Worm (Caenorhabditis elegans) whole organism, mixed stage, embryonic: ENCODE data around the gene txt-1.

Experiments
- M03D4.4 ChIP-seq: sonication (generic microtip); optimal IDR thresholded peaks from 2 replicates; lab custom pipeline; 2017; ENCODE audit warnings: mild to moderate bottlenecking, missing genetic modification characterization, missing compliant biosample characterization
- bed-3 ChIP-seq: fragments of 200-800 bp; sonication (Bioruptor generic); optimal IDR thresholded peaks from 3 replicates; lab custom pipeline; 2018; ENCODE audit warnings: mild to moderate bottlenecking, missing genetic modification characterization, moderate library complexity, missing compliant biosample characterization
- blmp-1 ChIP-seq: fragments of 150-350 bp; optimal IDR thresholded peaks from 2 replicates; lab custom pipeline; 2014; ENCODE audit warnings: missing biosample characterization, missing genetic modification characterization
- ceh-39 ChIP-seq: fragments of 150-350 bp; optimal IDR thresholded peaks from 2 replicates; lab custom pipeline; 2014; ENCODE audit warnings: missing biosample characterization, missing genetic modification characterization
- ceh-43 ChIP-seq: fragments of 200-800 bp; sonication (Bioruptor generic); optimal IDR thresholded peaks from 2 replicates; lab custom pipeline; 2018; ENCODE audit warnings: mild to moderate bottlenecking, missing genetic modification characterization, moderate library complexity, missing compliant biosample characterization
- ceh-83 ChIP-seq: fragments of 200-800 bp; sonication (Bioruptor generic); optimal IDR thresholded peaks from 2 replicates; lab custom pipeline; 2018; ENCODE audit warnings: mild to moderate bottlenecking, missing genetic modification characterization, missing compliant biosample characterization
- ces-1 ChIP-seq: fragments of 150-350 bp; optimal IDR thresholded peaks from 2 replicates; lab custom pipeline; 2014; ENCODE audit warnings: missing biosample characterization, missing genetic modification reagents, missing genetic modification characterization
- cnd-1 ChIP-seq: fragments of 200-800 bp; sonication (Bioruptor generic); optimal IDR thresholded peaks from 2 replicates; lab custom pipeline; 2018; ENCODE audit warnings: mild to moderate bottlenecking, missing genetic modification characterization, missing compliant biosample characterization
- drap-1 ChIP-seq: fragments of 200-800 bp; sonication (Bioruptor generic); optimal IDR thresholded peaks from 3 replicates; lab custom pipeline; 2018; ENCODE audit warnings: mild to moderate bottlenecking, missing genetic modification characterization, missing compliant biosample characterization
- elt-1 ChIP-seq: sonication (generic microtip); optimal IDR thresholded peaks from 2 replicates; lab custom pipeline; 2017; ENCODE audit warnings: missing genetic modification characterization, mild to moderate bottlenecking, missing compliant biosample characterization, antibody characterized with exemption, moderate library complexity, borderline replicate concordance; ENCODE audit not compliant: insufficient read depth
- elt-3 ChIP-seq: fragments of 150-350 bp; optimal IDR thresholded peaks from 2 replicates; lab custom pipeline; 2014; ENCODE audit warnings: missing biosample characterization, missing genetic modification characterization
- flh-1 ChIP-seq: fragments of 200-800 bp; sonication (Bioruptor generic); optimal IDR thresholded peaks from 2 replicates; lab custom pipeline; 2018; ENCODE audit warnings: mild to moderate bottlenecking, missing genetic modification characterization, moderate library complexity, missing compliant biosample characterization
- ham-2 ChIP-seq: fragments of 200-800 bp; sonication (Bioruptor generic); optimal IDR thresholded peaks from 2 replicates; lab custom pipeline; 2018; ENCODE audit warnings: mild to moderate bottlenecking, missing genetic modification characterization, missing compliant biosample characterization
- hlh-1 ChIP-seq: fragments of 150-350 bp; optimal IDR thresholded peaks from 2 replicates; lab custom pipeline; 2014; ENCODE audit warnings: missing biosample characterization, missing genetic modification reagents, missing genetic modification characterization
- lin-13 ChIP-seq: fragments of 150-350 bp; optimal IDR thresholded peaks from 2 replicates; lab custom pipeline; 2014; ENCODE audit warnings: missing biosample characterization, missing genetic modification characterization
- lin-32 ChIP-seq: fragments of 200-800 bp; sonication (Bioruptor generic); optimal IDR thresholded peaks from 2 replicates; lab custom pipeline; 2018; ENCODE audit warnings: mild to moderate bottlenecking, missing genetic modification characterization, missing compliant biosample characterization
- lsy-2 ChIP-seq: fragments of 150-350 bp; optimal IDR thresholded peaks from 2 replicates; lab custom pipeline; 2014; ENCODE audit warnings: missing biosample characterization, missing genetic modification characterization
- mab-5 ChIP-seq: fragments of 150-350 bp; optimal IDR thresholded peaks from 2 replicates; lab custom pipeline; 2014; ENCODE audit warnings: missing biosample characterization, missing genetic modification characterization
- mep-1 ChIP-seq: fragments of 150-350 bp; optimal IDR thresholded peaks from 2 replicates; lab custom pipeline; 2017; ENCODE audit warnings: missing biosample characterization, missing genetic modification reagents, missing genetic modification characterization, inconsistent platforms
- mls-2 ChIP-seq: sonication (generic microtip); optimal IDR thresholded peaks from 2 replicates; lab custom pipeline; 2016; ENCODE audit warnings: mild to moderate bottlenecking, missing genetic modification characterization, moderate library complexity, missing compliant biosample characterization
- nhr-12 ChIP-seq: fragments of 150-350 bp; optimal IDR thresholded peaks from 2 replicates; lab custom pipeline; 2014; ENCODE audit warnings: missing biosample characterization, missing genetic modification characterization
- nhr-2 ChIP-seq: fragments of 150-350 bp; optimal IDR thresholded peaks from 2 replicates; lab custom pipeline; 2014; ENCODE audit warnings: missing biosample characterization, missing genetic modification characterization
- nhr-237 ChIP-seq: fragments of 150-350 bp; optimal IDR thresholded peaks from 2 replicates; lab custom pipeline; 2014; ENCODE audit warnings: missing biosample characterization, missing genetic modification characterization
- nhr-28 ChIP-seq: fragments of 150-350 bp; optimal IDR thresholded peaks from 2 replicates; lab custom pipeline; 2014; ENCODE audit warnings: missing biosample characterization, missing genetic modification characterization
- nhr-76 ChIP-seq: sonication (generic microtip); optimal IDR thresholded peaks from 2 replicates; lab custom pipeline; 2017; ENCODE audit warnings: missing biosample characterization, missing genetic modification characterization
- pha-4 ChIP-seq: fragments of 150-350 bp; optimal IDR thresholded peaks from 2 replicates; lab custom pipeline; 2018; ENCODE audit warnings: missing biosample characterization, missing genetic modification reagents, missing genetic modification characterization
- sem-2 ChIP-seq: fragments of 200-800 bp; sonication (Bioruptor generic); optimal IDR thresholded peaks from 2 replicates; lab custom pipeline; 2018; ENCODE audit warnings: mild to moderate bottlenecking, missing genetic modification characterization, missing compliant biosample characterization
- snpc-4 ChIP-seq: fragments of 150-350 bp; optimal IDR thresholded peaks from 2 replicates; lab custom pipeline; 2014; ENCODE audit warnings: missing biosample characterization, missing genetic modification characterization
- sptf-1 ChIP-seq: sonication (generic microtip); optimal IDR thresholded peaks from 2 replicates; lab custom pipeline; 2017; ENCODE audit warnings: mild to moderate bottlenecking, missing genetic modification characterization, moderate library complexity, missing compliant biosample characterization
- tbx-8 ChIP-seq: fragments of 200-800 bp; sonication (Bioruptor generic); optimal IDR thresholded peaks from 2 replicates; lab custom pipeline; 2018; ENCODE audit warnings: mild to moderate bottlenecking, missing genetic modification characterization, moderate library complexity, missing compliant biosample characterization
- unc-120 ChIP-seq: sonication (generic microtip); optimal IDR thresholded peaks from 2 replicates; lab custom pipeline; 2017; ENCODE audit warnings: missing genetic modification characterization, missing compliant biosample characterization; ENCODE audit not compliant: poor library complexity, severe bottlenecking
- unc-39 ChIP-seq: fragments of 150-350 bp; optimal IDR thresholded peaks from 2 replicates; lab custom pipeline; 2014; ENCODE audit warnings: missing biosample characterization, missing genetic modification characterization
- unc-62 ChIP-seq: fragments of 150-350 bp; optimal IDR thresholded peaks from 2 replicates; lab custom pipeline; 2014; ENCODE audit warnings: missing biosample characterization, missing genetic modification reagents, missing genetic modification characterization
- zip-8 ChIP-seq: fragments of 150-350 bp; optimal IDR thresholded peaks from 2 replicates; lab custom pipeline; 2014; ENCODE audit warnings: missing biosample characterization, missing genetic modification characterization
- ztf-11 ChIP-seq: fragments of 150-350 bp; optimal IDR thresholded peaks from 2 replicates; lab custom pipeline; 2014; ENCODE audit warnings: missing biosample characterization, missing genetic modification characterization

txt-1 gene

ce11 chrII:135166-135565, 29.2 kb downstream of the txt-1 start, which contains the start of gene K10B4.1:
Gene K10B4.1, plus strand, starts transcription at chrII:135466.
- TF ChIP-seq unc-120 (tag; lab: Kevin White, UChicago), result no peak
- no peak for TF ChIP-seq nhr-28 (tag; lab: Kevin White, UChicago)
- TF ChIP-seq hlh-1 (tag; lab: Kevin White, UChicago), result no peak
- no peak for TF ChIP-seq nhr-12 (tag; lab: Kevin White, UChicago)
- TF ChIP-seq unc-39 (tag; lab: Kevin White, UChicago), result no peak
- TF ChIP-seq mls-2 (tag; lab: Kevin White, UChicago), result no peak
- no peak for TF ChIP-seq nhr-2 (tag; lab: Kevin White, UChicago)

ce11 chrII:146933-147332, 40.9 kb downstream of the txt-1 start, which contains the start of gene T25D3.4:
Gene T25D3.4, plus strand, starts transcription at chrII:147233.
- TF ChIP-seq sptf-1 (tag; lab: Kevin White, UChicago) (no peak), ceh-43 (no peak), ceh-39 (no peak), nhr-28 (tag; lab: Kevin White, UChicago) (no peak), elt-3 (tag; lab: Kevin White, UChicago) (no peak), flh-1 (GFP tag; lab: Kevin White, UChicago) (no peak), sem-2 (no peak), nhr-12 (tag; lab: Kevin White, UChicago) (no peak), ztf-11 (tag; lab: Kevin White, UChicago) (no peak), ces-1 (GFP tag; lab: Kevin White, UChicago) (no peak), blmp-1 (no peak), nhr-76 (no peak), ceh-83 (GFP tag; lab: Kevin White, UChicago) (no peak), zip-8 (no peak), lsy-2 (tag; lab: Kevin White, UChicago) (no peak)

- no peak for TF ChIP-seq unc-120 (tag; lab: Kevin White, UChicago)
- TF ChIP-seq sptf-1 (tag; lab: Kevin White, UChicago), result no peak
- TF ChIP-seq sem-2, result no peak
- TF ChIP-seq flh-1 (GFP tag; lab: Kevin White, UChicago), result no peak
- TF ChIP-seq ham-2 (GFP tag; lab: Kevin White, UChicago), result no peak
- TF ChIP-seq ces-1 (GFP tag; lab: Kevin White, UChicago), result no peak
- TF ChIP-seq snpc-4, result no peak
- TF ChIP-seq cnd-1 (tag; lab: Kevin White, UChicago), result no peak
Measured at ce11 chrII:151495-151894, 45.5 kb downstream of the txt-1 start.

ce11 chrII:152283-152682, 46.3 kb downstream of the txt-1 start, which contains the start of gene T25D3.3:
Gene T25D3.3, plus strand, starts transcription at chrII:152583.
- TF ChIP-seq nhr-12 (tag; lab: Kevin White, UChicago) (no peak), ceh-39 (no peak), sem-2 (no peak), nhr-28 (tag; lab: Kevin White, UChicago) (no peak)

ce11 chrII:155904-156303, 49.9 kb downstream of the txt-1 start, which contains the start of gene mrpl-28:
Gene mrpl-28, minus strand, starts transcription at chrII:156009.
- no peak for TF ChIP-seq bed-3
- peak; percentile 84 for TF ChIP-seq nhr-237 (tag; lab: Kevin White, UChicago)
- no peak for TF ChIP-seq M03D4.4 (tag; lab: Kevin White, UChicago)
- no peak for TF ChIP-seq blmp-1
- no peak for TF ChIP-seq drap-1
- TF ChIP-seq flh-1 (GFP tag; lab: Kevin White, UChicago), result no peak
- peak; percentile 93 for TF ChIP-seq lin-13 (tag; lab: Kevin White, UChicago)
- TF ChIP-seq mls-2 (tag; lab: Kevin White, UChicago), result no peak
- TF ChIP-seq sptf-1 (tag; lab: Kevin White, UChicago), result peak; percentile 15
- peak; percentile 81 for TF ChIP-seq ces-1 (GFP tag; lab: Kevin White, UChicago)
- no peak for TF ChIP-seq ztf-11 (tag; lab: Kevin White, UChicago)
- no peak for TF ChIP-seq nhr-2 (tag; lab: Kevin White, UChicago)
- no peak for TF ChIP-seq zip-8
- TF ChIP-seq unc-39 (tag; lab: Kevin White, UChicago), result no peak
- no peak for TF ChIP-seq ham-2 (GFP tag; lab: Kevin White, UChicago)
- TF ChIP-seq elt-1 (tag; lab: Kevin White, UChicago), result no peak
- TF ChIP-seq pha-4 (tag; lab: Kevin White, UChicago), result peak; percentile 86
- TF ChIP-seq sem-2, result no peak
- TF ChIP-seq hlh-1 (tag; lab: Kevin White, UChicago), result peak; percentile 29
- TF ChIP-seq mep-1 (tag; lab: Kevin White, UChicago), result peak; percentile 78
- TF ChIP-seq lsy-2 (tag; lab: Kevin White, UChicago), result peak; percentile 75
- no peak for TF ChIP-seq ceh-43
- no peak for TF ChIP-seq nhr-12 (tag; lab: Kevin White, UChicago)
- TF ChIP-seq unc-62, result no peak
- no peak for TF ChIP-seq lin-32 (GFP tag; lab: Kevin White, UChicago)
- TF ChIP-seq unc-120 (tag; lab: Kevin White, UChicago), result no peak
- TF ChIP-seq ceh-83 (GFP tag; lab: Kevin White, UChicago), result no peak
- no peak for TF ChIP-seq nhr-28 (tag; lab: Kevin White, UChicago)
- no peak for TF ChIP-seq cnd-1 (tag; lab: Kevin White, UChicago)
- TF ChIP-seq snpc-4, result no peak
- no peak for TF ChIP-seq tbx-8 (GFP tag; lab: Kevin White, UChicago)
- TF ChIP-seq ceh-39, result peak; percentile 74
- no peak for TF ChIP-seq mab-5
- no peak for TF ChIP-seq elt-3 (tag; lab: Kevin White, UChicago)
- TF ChIP-seq nhr-76, result no peak
